Fruit fly (Drosophila melanogaster) whole organism, prepupa: ENCODE results near the gene ppk28.
A peak's percentile ranks its signal among the peaks of the same experiment; 100 is the strongest.

Experiments used
- Blimp-1 ChIP-seq: fragments of 200-800 bp; sonication (Bioruptor generic); optimal IDR thresholded peaks from 3 replicates; lab custom pipeline; 2017; ENCODE audit warnings: missing biosample characterization, missing genetic modification characterization, mild to moderate bottlenecking, moderate library complexity, missing genetic modification reagents
- CG10631 ChIP-seq: fragments of 200-800 bp; sonication (Bioruptor generic); optimal IDR thresholded peaks from 2 replicates; lab custom pipeline; 2016; ENCODE audit warnings: missing biosample characterization, missing genetic modification characterization
- CG10669 ChIP-seq: fragments of 200-800 bp; sonication (Bioruptor generic); optimal IDR thresholded peaks from 3 replicates; lab custom pipeline; 2018; ENCODE audit warnings: missing biosample characterization, mild to moderate bottlenecking, missing genetic modification characterization, moderate library complexity
- CG11294 ChIP-seq: fragments of 200-800 bp; sonication (Bioruptor generic); IDR thresholded peaks from 2 replicates; pipeline ENCODE4 v1.3.6; 2022; ENCODE audit warnings: missing biosample characterization, missing genetic modification characterization
- CG11762 ChIP-seq: fragments of 200-800 bp; sonication (Bioruptor generic); optimal IDR thresholded peaks from 3 replicates; lab custom pipeline; 2016; ENCODE audit warnings: missing biosample characterization, missing genetic modification characterization; ENCODE audit not compliant: insufficient read depth
- CG11902 ChIP-seq: fragments of 200-800 bp; sonication (Bioruptor generic); optimal IDR thresholded peaks from 3 replicates; lab custom pipeline; 2016; ENCODE audit warnings: missing biosample characterization, missing genetic modification characterization
- CG15336 ChIP-seq: fragments of 200-800 bp; sonication (Bioruptor generic); IDR thresholded peaks from 2 replicates; pipeline ENCODE4 v1.3.6; 2022; ENCODE audit warnings: missing biosample characterization, missing genetic modification characterization
- CG1621 ChIP-seq: fragments of 200-800 bp; sonication (Bioruptor generic); optimal IDR thresholded peaks from 3 replicates; lab custom pipeline; 2018; ENCODE audit warnings: missing biosample characterization, mild to moderate bottlenecking, missing genetic modification characterization
- CG16779 ChIP-seq: fragments of 200-800 bp; sonication (Bioruptor generic); optimal IDR thresholded peaks from 3 replicates; lab custom pipeline; 2017; ENCODE audit warnings: missing biosample characterization, mild to moderate bottlenecking, missing genetic modification characterization
- CG31627 ChIP-seq: fragments of 200-800 bp; sonication (Bioruptor generic); optimal IDR thresholded peaks from 3 replicates; lab custom pipeline; 2016; ENCODE audit warnings: missing biosample characterization, missing genetic modification characterization
- CG32006 ChIP-seq: fragments of 200-800 bp; sonication (Bioruptor generic); optimal IDR thresholded peaks from 3 replicates; lab custom pipeline; 2017; ENCODE audit warnings: missing biosample characterization, mild to moderate bottlenecking, missing genetic modification characterization
- CG34406 ChIP-seq: fragments of 200-800 bp; sonication (Bioruptor generic); optimal IDR thresholded peaks from 3 replicates; lab custom pipeline; 2016; ENCODE audit warnings: missing biosample characterization, missing genetic modification characterization
- CG3919 ChIP-seq: fragments of 200-800 bp; sonication (Bioruptor generic); optimal IDR thresholded peaks from 3 replicates; lab custom pipeline; 2016; ENCODE audit warnings: missing biosample characterization, missing genetic modification characterization
- CG6163 ChIP-seq: fragments of 200-800 bp; sonication (Bioruptor generic); IDR thresholded peaks from 3 replicates; pipeline ENCODE4 v1.3.6; 2022; ENCODE audit warnings: missing biosample characterization, missing genetic modification characterization
- CG6276 ChIP-seq: fragments of 200-800 bp; sonication (Bioruptor generic); optimal IDR thresholded peaks from 2 replicates; lab custom pipeline; 2017; ENCODE audit warnings: missing biosample characterization, mild to moderate bottlenecking, missing genetic modification characterization
- CG6792 ChIP-seq: fragments of 200-800 bp; sonication (Bioruptor generic); optimal IDR thresholded peaks from 3 replicates; lab custom pipeline; 2016; ENCODE audit warnings: missing biosample characterization, missing genetic modification characterization
- CG6808 ChIP-seq: fragments of 200-800 bp; sonication (Bioruptor generic); optimal IDR thresholded peaks from 3 replicates; lab custom pipeline; 2017; ENCODE audit warnings: missing biosample characterization, missing genetic modification characterization, mild to moderate bottlenecking, moderate library complexity, missing genetic modification reagents
- CG8119 ChIP-seq: fragments of 200-800 bp; sonication (Bioruptor generic); IDR thresholded peaks from 3 replicates; pipeline ENCODE4 v1.3.6; 2022; ENCODE audit warnings: missing biosample characterization, missing genetic modification characterization
- CG8319 ChIP-seq: fragments of 200-800 bp; sonication (Bioruptor generic); optimal IDR thresholded peaks from 3 replicates; lab custom pipeline; 2016; ENCODE audit warnings: missing biosample characterization, missing genetic modification characterization
- Eip75B ChIP-seq: fragments of 200-800 bp; sonication (Bioruptor generic); optimal IDR thresholded peaks from 3 replicates; lab custom pipeline; 2016; ENCODE audit warnings: missing biosample characterization, missing genetic modification characterization
- Eip78C ChIP-seq: fragments of 200-800 bp; sonication (Bioruptor generic); peaks from one replicate; lab custom pipeline; 2016; ENCODE audit warnings: missing biosample characterization, missing genetic modification characterization
- Eip93F ChIP-seq: fragments of 200-800 bp; sonication (Bioruptor generic); optimal IDR thresholded peaks from 2 replicates; lab custom pipeline; 2016; ENCODE audit warnings: missing biosample characterization, mild to moderate bottlenecking, missing genetic modification characterization
- Ets96B ChIP-seq: fragments of 200-800 bp; optimal IDR thresholded peaks from 2 replicates; lab custom pipeline; 2019; ENCODE audit warnings: missing biosample characterization, mild to moderate bottlenecking, missing genetic modification characterization, moderate library complexity
- Gug ChIP-seq: fragments of 200-800 bp; sonication (Bioruptor generic); IDR thresholded peaks from 2 replicates; pipeline ENCODE4 v1.3.6; 2022; ENCODE audit warnings: missing biosample characterization, missing genetic modification characterization
- Hr39 ChIP-seq: fragments of 200-800 bp; sonication (Bioruptor generic); optimal IDR thresholded peaks from 2 replicates; lab custom pipeline; 2016; ENCODE audit warnings: missing biosample characterization, missing genetic modification characterization
- Hr4 ChIP-seq: fragments of 200-800 bp; sonication (Bioruptor generic); optimal IDR thresholded peaks from 3 replicates; lab custom pipeline; 2016; ENCODE audit warnings: missing biosample characterization, missing genetic modification characterization
- Met ChIP-seq: fragments of 200-800 bp; sonication (Bioruptor generic); optimal IDR thresholded peaks from 3 replicates; lab custom pipeline; 2016; ENCODE audit warnings: missing biosample characterization, missing genetic modification characterization
- OdsH ChIP-seq: fragments of 200-800 bp; sonication (Bioruptor generic); optimal IDR thresholded peaks from 3 replicates; lab custom pipeline; 2016; ENCODE audit warnings: missing biosample characterization, missing genetic modification characterization
- Smox ChIP-seq: fragments of 200-800 bp; sonication (Bioruptor generic); optimal IDR thresholded peaks from 3 replicates; lab custom pipeline; 2016; ENCODE audit warnings: missing biosample characterization, missing genetic modification characterization
- Sox102F ChIP-seq: fragments of 200-800 bp; sonication (Bioruptor generic); optimal IDR thresholded peaks from 2 replicates; lab custom pipeline; 2016; ENCODE audit warnings: missing biosample characterization, mild to moderate bottlenecking, missing genetic modification characterization
- Sox14 ChIP-seq: fragments of 200-800 bp; sonication (Bioruptor generic); optimal IDR thresholded peaks from 3 replicates; lab custom pipeline; 2016; ENCODE audit warnings: missing biosample characterization, missing genetic modification characterization
- Sox15 ChIP-seq: fragments of 200-800 bp; sonication (Bioruptor generic); optimal IDR thresholded peaks from 3 replicates; lab custom pipeline; 2016; ENCODE audit warnings: missing biosample characterization, missing genetic modification characterization
- acj6 ChIP-seq: fragments of 200-800 bp; sonication (Bioruptor generic); optimal IDR thresholded peaks from 3 replicates; lab custom pipeline; 2016; ENCODE audit warnings: missing biosample characterization, missing genetic modification characterization
- cyc ChIP-seq: fragments of 200-800 bp; sonication (Bioruptor generic); optimal IDR thresholded peaks from 3 replicates; lab custom pipeline; 2016; ENCODE audit warnings: missing biosample characterization, missing genetic modification characterization
- dac ChIP-seq: fragments of 200-800 bp; sonication (Bioruptor generic); optimal IDR thresholded peaks from 2 replicates; lab custom pipeline; 2017; ENCODE audit warnings: missing biosample characterization, mild to moderate bottlenecking, missing genetic modification characterization
- dsx ChIP-seq: fragments of 200-800 bp; optimal IDR thresholded peaks from 3 replicates; lab custom pipeline; 2019; ENCODE audit warnings: missing biosample characterization, mild to moderate bottlenecking, missing genetic modification characterization, moderate library complexity; ENCODE audit not compliant: poor library complexity, severe bottlenecking
- eg ChIP-seq: fragments of 200-800 bp; sonication (Bioruptor generic); IDR thresholded peaks from 3 replicates; pipeline ENCODE4 v1.3.6; 2022; ENCODE audit warnings: missing biosample characterization, missing genetic modification characterization
- esn ChIP-seq: fragments of 200-800 bp; sonication (Bioruptor generic); optimal IDR thresholded peaks from 2 replicates; lab custom pipeline; 2016; ENCODE audit warnings: missing biosample characterization, mild to moderate bottlenecking, missing genetic modification characterization, moderate library complexity
- fd59A ChIP-seq: fragments of 200-800 bp; sonication (Bioruptor generic); optimal IDR thresholded peaks from 2 replicates; lab custom pipeline; 2017; ENCODE audit warnings: missing biosample characterization, mild to moderate bottlenecking, missing genetic modification characterization, missing genetic modification reagents
- fd85E ChIP-seq: fragments of 200-800 bp; sonication (Bioruptor generic); optimal IDR thresholded peaks from 3 replicates; lab custom pipeline; 2016; ENCODE audit warnings: missing biosample characterization, missing genetic modification characterization
- net ChIP-seq: fragments of 200-800 bp; sonication (Bioruptor generic); optimal IDR thresholded peaks from 3 replicates; lab custom pipeline; 2016; ENCODE audit warnings: missing biosample characterization, missing genetic modification characterization
- spab ChIP-seq: fragments of 200-800 bp; sonication (Bioruptor generic); optimal IDR thresholded peaks from 2 replicates; lab custom pipeline; 2017; ENCODE audit warnings: missing biosample characterization, mild to moderate bottlenecking, missing genetic modification characterization, missing genetic modification reagents
- ss ChIP-seq, 2 experiments: fragments of 200-800 bp; sonication (Bioruptor generic); optimal IDR thresholded peaks; 2 replicates in 1 of 2; 3 replicates in 1 of 2; lab custom pipeline; 2017 to 2018; ENCODE audit warnings: mild to moderate bottlenecking in 2 of 2, missing biosample characterization in 2 of 2, missing genetic modification characterization in 2 of 2, moderate library complexity in 1 of 2
- svp ChIP-seq: fragments of 200-800 bp; sonication (Bioruptor generic); peaks from one replicate; lab custom pipeline; 2016; ENCODE audit warnings: missing biosample characterization, missing genetic modification characterization

The ppk28 gene

dm6 chrX:16834259-16834658, 28.4 kb downstream of the ppk28 start (continued):
- TF ChIP-seq CG6276 (GFP tag; lab: Kevin White, UChicago) (peak; percentile 72), esn (GFP tag; lab: Kevin White, UChicago) (peak; percentile 65), CG16779 (tag; lab: Kevin White, UChicago) (peak; percentile 70), Gug (peak; percentile 74), CG11902 (GFP tag; lab: Kevin White, UChicago) (no peak), Eip93F (GFP tag; lab: Kevin White, UChicago) (no peak), Smox (GFP tag; lab: Kevin White, UChicago) (peak; percentile 38), CG8119 (GFP tag; lab: Robert Waterston, UW) (peak; percentile 88), Eip75B (GFP tag; lab: Kevin White, UChicago) (peak; percentile 76), OdsH (GFP tag; lab: Kevin White, UChicago) (peak; percentile 73), CG10631 (GFP tag; lab: Kevin White, UChicago) (peak; percentile 77), dac (GFP tag; lab: Kevin White, UChicago) (peak; percentile 71), Eip78C (GFP tag; lab: Kevin White, UChicago) (peak; percentile 94)
- TF ChIP-seq, all 60 proteins: peak for 42

- TF ChIP-seq fd59A, result no peak
- TF ChIP-seq Smox (GFP tag; lab: Kevin White, UChicago), result no peak
- TF ChIP-seq CG31627 (GFP tag; lab: Kevin White, UChicago), result no peak
- no peak for TF ChIP-seq Hr39 (GFP tag; lab: Kevin White, UChicago)
- TF ChIP-seq Hr4, result no peak
- TF ChIP-seq CG10669 (GFP tag; lab: Kevin White, UChicago), result no peak
- TF ChIP-seq spab, result no peak
- no peak for TF ChIP-seq Sox102F (GFP tag; lab: Kevin White, UChicago)
- TF ChIP-seq Gug, result no peak
- no peak for TF ChIP-seq acj6 (GFP tag; lab: Kevin White, UChicago)
- TF ChIP-seq esn (GFP tag; lab: Kevin White, UChicago), result peak; percentile 7
- TF ChIP-seq net (GFP tag; lab: Kevin White, UChicago), result peak; percentile 12
- TF ChIP-seq CG6276 (GFP tag; lab: Kevin White, UChicago), result no peak
- no peak for TF ChIP-seq CG6808 (GFP tag; lab: Kevin White, UChicago)
- no peak for TF ChIP-seq cyc (GFP tag; lab: Kevin White, UChicago)
- TF ChIP-seq Eip93F (GFP tag; lab: Kevin White, UChicago), result no peak
- peak; percentile 59 for TF ChIP-seq CG6163
- TF ChIP-seq OdsH (GFP tag; lab: Kevin White, UChicago), result no peak
- TF ChIP-seq CG15336 (GFP tag; lab: Robert Waterston, UW), result peak; percentile 40; the same call in 1 of the 2 replicates
- no peak for TF ChIP-seq CG11902 (GFP tag; lab: Kevin White, UChicago)
- no peak for TF ChIP-seq Blimp-1
- peak in 1 of 2 experiments; percentile 19 for TF ChIP-seq ss (GFP tag; optimal IDR thresholded peaks at IDR 0.05; lab: Kevin White, UChicago)
- no peak for TF ChIP-seq Eip78C (GFP tag; lab: Kevin White, UChicago)
- TF ChIP-seq svp (GFP tag; lab: Kevin White, UChicago), result peak; percentile 35
- no peak for TF ChIP-seq CG32006
- TF ChIP-seq Sox15, result no peak
- TF ChIP-seq CG8319 (GFP tag; lab: Kevin White, UChicago), result no peak
- TF ChIP-seq Ets96B (tag; lab: Kevin White, UChicago), result no peak
- TF ChIP-seq dsx, result peak; percentile 32
- TF ChIP-seq CG11294 (GFP tag; lab: Robert Waterston, UW), result no peak
- TF ChIP-seq eg (GFP tag; lab: Robert Waterston, UW), result peak; percentile 53; the same call in 2 of the 3 replicates
Observed at dm6 chrX:16835304-16835703, 29.4 kb downstream of the ppk28 start, which contains the start of the genes CG13004 and CG46306. Gene CG13004 (minus strand): TSS chrX:16835520. Gene CG46306 (minus strand): TSS chrX:16835520.

- TF ChIP-seq net (GFP tag; lab: Kevin White, UChicago), result no peak
- no peak for TF ChIP-seq CG8319 (GFP tag; lab: Kevin White, UChicago)
- TF ChIP-seq CG6792, result no peak
- TF ChIP-seq Eip93F (GFP tag; lab: Kevin White, UChicago), result no peak
- TF ChIP-seq CG34406, result no peak
- TF ChIP-seq CG11762 (GFP tag; lab: Kevin White, UChicago), result no peak
- no peak for TF ChIP-seq Hr4
- TF ChIP-seq fd85E (GFP tag; lab: Kevin White, UChicago), result no peak
- TF ChIP-seq CG8119 (GFP tag; lab: Robert Waterston, UW), result no peak
- TF ChIP-seq Met (GFP tag; lab: Kevin White, UChicago), result no peak
- no peak for TF ChIP-seq CG16779 (tag; lab: Kevin White, UChicago)
- TF ChIP-seq CG11294 (GFP tag; lab: Robert Waterston, UW), result no peak
- no peak for TF ChIP-seq Sox14
- no peak for TF ChIP-seq CG10631 (GFP tag; lab: Kevin White, UChicago)
- no peak for TF ChIP-seq CG15336 (GFP tag; lab: Robert Waterston, UW)
- no peak for TF ChIP-seq CG6276 (GFP tag; lab: Kevin White, UChicago)
- peak; percentile 58 for TF ChIP-seq dsx
- peak; percentile 82 for TF ChIP-seq svp (GFP tag; lab: Kevin White, UChicago)
- no peak for TF ChIP-seq CG1621
- no peak for TF ChIP-seq CG3919 (GFP tag; lab: Kevin White, UChicago)
- no peak for TF ChIP-seq acj6 (GFP tag; lab: Kevin White, UChicago)
Observed at dm6 chrX:16836091-16836799, 30.4 kb downstream of the ppk28 start.
